Worm (Caenorhabditis elegans): ENCODE measurements around the gene C33G3.5.

DNA sequence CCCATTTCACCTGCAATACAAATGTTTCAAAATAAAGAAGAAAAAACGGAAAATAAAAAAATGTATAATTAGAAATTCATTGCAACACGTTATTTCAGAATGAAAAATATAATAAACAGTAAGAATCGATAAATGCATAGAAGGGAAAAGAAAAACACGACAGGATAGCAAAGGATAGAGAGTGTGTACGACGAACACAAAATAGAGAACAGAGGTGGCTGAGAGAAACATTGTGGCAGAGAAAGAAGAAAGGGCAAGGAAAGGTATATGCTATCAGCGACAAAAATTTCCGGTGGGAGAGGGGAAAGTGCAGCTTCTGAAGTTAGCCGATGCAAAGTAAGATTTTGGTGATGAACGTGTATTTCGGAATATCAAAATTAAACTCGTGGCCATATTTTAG lies 47.4 kb upstream of the C33G3.5 start, which contains the start of gene F28H6.6:
- TF ChIP-seq jun-1 (tag; optimal IDR thresholded peaks at IDR 0.05) (no peak), pha-4 (tag; optimal IDR thresholded peaks at IDR 0.05) (peak; percentile 29), elt-2 (tag; optimal IDR thresholded peaks at IDR 0.05) (no peak), nhr-12 (tag; optimal IDR thresholded peaks at IDR 0.05) (no peak), elt-1 (tag; optimal IDR thresholded peaks at IDR 0.05) (no peak), nhr-237 (tag; optimal IDR thresholded peaks at IDR 0.05) (no peak), egl-27 (tag; optimal IDR thresholded peaks at IDR 0.05) (no peak), lin-39 (tag; optimal IDR thresholded peaks at IDR 0.05) (no peak), unc-39 (tag; optimal IDR thresholded peaks at IDR 0.05) (no peak)
